Worm (Caenorhabditis elegans): ENCODE results near the gene erl-1.

erl-1 gene

DNA sequence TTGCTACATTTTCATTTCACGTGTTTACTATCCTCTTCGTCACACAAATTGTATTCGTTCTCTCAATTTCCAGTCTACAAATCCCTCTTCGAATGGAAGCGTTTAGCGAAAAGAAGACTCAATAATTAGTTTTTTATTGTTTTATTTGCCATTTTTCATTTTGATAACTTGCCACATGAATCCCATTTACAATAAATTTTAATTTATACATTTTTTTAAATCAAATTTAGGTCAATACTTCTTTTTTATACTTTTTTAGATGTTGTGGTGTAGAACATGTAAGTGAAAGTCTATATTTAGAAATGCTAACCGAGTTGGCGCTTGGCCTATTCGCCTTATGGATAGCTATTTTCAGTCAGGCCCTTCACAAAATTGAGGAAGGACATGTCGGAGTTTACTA lies at the start of gene erl-1:
erl-1 (plus strand) TSS at position 301 of the 400 bp plus-strand sequence.
- TF ChIP-seq isw-1 (GFP tag; IDR thresholded peaks at IDR 0.05) (no peak), hpl-2 (GFP tag; optimal IDR thresholded peaks at IDR 0.05) (no peak), elt-2 (tag; optimal IDR thresholded peaks at IDR 0.05) (no peak), xbp-1 (tag; optimal IDR thresholded peaks at IDR 0.05) (no peak), nhr-84 (tag; optimal IDR thresholded peaks at IDR 0.05) (no peak), dpl-1 (GFP tag; optimal IDR thresholded peaks at IDR 0.05) (no peak), unc-130 (tag; optimal IDR thresholded peaks at IDR 0.05) (no peak), ceh-82 (tag; optimal IDR thresholded peaks at IDR 0.05) (no peak), mef-2 (tag; optimal IDR thresholded peaks at IDR 0.05) (no peak)

DNA sequence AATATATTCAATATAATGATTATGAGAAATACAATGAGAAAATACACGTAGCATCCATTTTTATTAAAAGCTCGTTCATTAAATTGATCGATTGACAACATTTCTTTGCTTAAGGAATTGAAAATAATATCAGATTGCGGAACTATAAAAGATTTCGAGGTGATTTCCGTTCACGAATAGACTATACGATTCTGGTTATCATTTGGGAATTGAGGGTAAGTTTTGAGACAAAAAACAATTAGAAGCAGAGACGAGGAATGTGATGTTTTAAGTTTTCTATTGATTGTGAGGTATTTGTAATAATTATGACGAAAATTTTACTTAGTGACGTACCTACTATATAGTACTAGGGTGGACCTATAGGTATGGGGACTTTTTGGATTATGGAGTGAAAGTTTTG lies 48.9 kb upstream of the erl-1 start, which contains the start of gene sre-19:
sre-19 (minus strand) TSS at position 101 of the 400 bp plus-strand sequence.
- TF ChIP-seq efl-3 (GFP tag; optimal IDR thresholded peaks at IDR 0.05): no peak
- TF ChIP-seq swsn-7 (tag; optimal IDR thresholded peaks at IDR 0.05): no peak
- TF ChIP-seq efl-1 (optimal IDR thresholded peaks at IDR 0.05): no peak
- TF ChIP-seq efl-1 (GFP tag; optimal IDR thresholded peaks at IDR 0.05 in 1 of 2): no peak
- no peak for TF ChIP-seq dpl-1 (GFP tag; optimal IDR thresholded peaks at IDR 0.05)
- TF ChIP-seq C34B4.2 (tag; optimal IDR thresholded peaks at IDR 0.05): no peak
- TF ChIP-seq unc-98 (GFP tag; IDR thresholded peaks at IDR 0.05): no peak
- no peak for TF ChIP-seq fkh-10 (GFP tag; optimal IDR thresholded peaks at IDR 0.05)
- TF ChIP-seq lin-15B (tag; optimal IDR thresholded peaks at IDR 0.05): no peak
- no peak for TF ChIP-seq aha-1 (tag; optimal IDR thresholded peaks at IDR 0.05)
- no peak for TF ChIP-seq ama-1 (optimal IDR thresholded peaks at IDR 0.05)
- no peak for TF ChIP-seq pag-3 (tag; optimal IDR thresholded peaks at IDR 0.05; ENCODE audit: borderline replicate concordance, insufficient read depth)
- no peak for TF ChIP-seq zag-1 (tag; optimal IDR thresholded peaks at IDR 0.05)
- TF ChIP-seq grh-1 (GFP tag; IDR thresholded peaks at IDR 0.05): no peak
- TF ChIP-seq nhr-71 (tag; optimal IDR thresholded peaks at IDR 0.05): no peak

DNA sequence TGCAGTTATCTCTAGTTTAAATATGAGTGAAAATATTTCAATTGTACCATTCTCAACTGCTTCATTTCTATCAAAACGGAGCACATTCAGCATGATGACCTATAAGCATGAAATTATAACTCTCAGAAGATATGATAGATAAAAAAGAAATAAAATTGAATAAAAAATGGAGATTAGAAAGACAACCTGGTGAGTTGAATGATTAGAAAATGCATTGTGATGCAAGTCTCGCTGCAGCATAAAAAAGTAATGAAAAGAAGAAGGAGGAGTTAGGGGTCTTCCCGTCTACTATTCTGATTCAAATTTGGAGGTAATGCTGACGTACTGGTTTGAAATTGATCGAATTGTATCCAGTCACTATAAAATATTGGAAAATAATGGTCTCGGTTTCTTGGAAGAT lies 43.0 kb upstream of the erl-1 start, which contains the start of gene sre-15:
sre-15 (minus strand) TSS at position 101 of the 400 bp plus-strand sequence.
- no peak for TF ChIP-seq elt-3 (tag; optimal IDR thresholded peaks at IDR 0.05)
- no peak for TF ChIP-seq fos-1 (tag; optimal IDR thresholded peaks at IDR 0.05)
- peak; percentile 6 for TF ChIP-seq dsc-1 (tag; optimal IDR thresholded peaks at IDR 0.05)
- no peak for TF ChIP-seq vab-15 (tag; optimal IDR thresholded peaks at IDR 0.05)
- TF ChIP-seq zag-1 (tag; optimal IDR thresholded peaks at IDR 0.05): no peak
- TF ChIP-seq egl-13 (tag; optimal IDR thresholded peaks at IDR 0.05): no peak
- TF ChIP-seq efl-1 (optimal IDR thresholded peaks at IDR 0.05): no peak
- TF ChIP-seq efl-1 (GFP tag; optimal IDR thresholded peaks at IDR 0.05 in 1 of 2): peak in 1 of 2 experiments; percentile 58

DNA sequence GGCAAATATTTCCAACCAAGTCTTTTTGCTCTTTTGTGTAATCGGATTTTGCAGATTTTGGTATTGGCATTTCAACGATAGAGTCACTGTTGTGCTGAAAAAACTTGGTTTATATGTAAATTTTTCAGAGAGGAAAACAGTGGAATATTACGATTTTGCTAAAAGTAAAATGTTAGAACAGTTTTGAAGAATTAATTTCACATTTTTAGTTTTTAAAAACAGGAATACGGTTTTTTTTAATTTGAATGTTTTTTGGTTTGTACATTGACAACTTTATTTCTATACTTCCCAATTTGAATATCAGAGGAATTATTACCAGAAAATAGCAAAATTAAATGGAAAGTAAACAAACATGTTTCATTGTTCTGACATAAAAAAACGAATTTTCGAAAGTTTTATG lies 35.1 kb upstream of the erl-1 start, which contains the start of gene dnj-26:
dnj-26 (minus strand) TSS at position 101 of the 400 bp plus-strand sequence.
- TF ChIP-seq efl-1 (optimal IDR thresholded peaks at IDR 0.05) (no peak), efl-1 (GFP tag; optimal IDR thresholded peaks at IDR 0.05 in 1 of 2) (peak in 1 of 2 experiments; percentile 59), unc-86 (tag; optimal IDR thresholded peaks at IDR 0.05) (no peak)

DNA sequence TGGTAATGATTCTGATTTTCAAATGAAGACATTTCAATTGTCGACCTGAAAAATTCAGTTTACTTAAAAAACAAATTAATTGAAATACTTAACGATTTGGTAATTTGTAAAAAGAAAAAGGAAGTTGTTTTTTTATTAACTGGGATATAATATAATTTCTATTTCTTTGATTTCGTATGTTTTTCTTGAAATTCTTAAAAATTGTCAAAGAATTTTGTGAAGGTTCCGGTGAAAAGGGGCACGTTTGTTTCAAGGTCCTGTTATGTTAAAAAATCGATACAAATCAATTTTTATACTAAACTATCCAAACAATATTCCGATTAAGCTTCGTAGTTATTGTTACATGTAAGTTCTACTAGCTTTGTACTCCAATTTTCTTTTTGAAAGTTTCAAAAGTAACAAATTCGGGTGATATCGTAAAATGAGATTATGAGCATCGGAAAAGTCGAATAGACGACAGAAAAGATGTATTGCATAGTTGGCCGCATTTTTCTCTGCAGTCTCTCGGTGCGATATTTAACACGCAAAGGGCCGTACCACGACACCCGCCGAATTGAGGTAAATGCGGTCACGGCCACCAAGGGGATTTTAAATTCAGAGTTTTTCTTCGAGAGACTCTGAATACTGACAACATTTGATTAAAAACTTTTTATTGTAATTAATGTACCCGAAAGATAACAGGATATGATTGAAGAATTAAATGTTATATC lies 28.4 kb upstream of the erl-1 start, which contains the start of gene Y39C12A.9:
Y39C12A.9 (minus strand) TSS at position 51 of the 710 bp plus-strand sequence.
- TF ChIP-seq aly-2 (tag; optimal IDR thresholded peaks at IDR 0.05): no peak
- peak; percentile 53 for TF ChIP-seq rnt-1 (tag; optimal IDR thresholded peaks at IDR 0.05)
- TF ChIP-seq dpl-1 (GFP tag; optimal IDR thresholded peaks at IDR 0.05): peak in 1 of 3 experiments; percentile 20
- no peak for TF ChIP-seq lin-39 (tag; optimal IDR thresholded peaks at IDR 0.05)
- peak in 1 of 2 experiments; percentile 49 for TF ChIP-seq lsy-2 (tag; optimal IDR thresholded peaks at IDR 0.05)
- TF ChIP-seq unc-62 (GFP tag; optimal IDR thresholded peaks at IDR 0.05): no peak
- TF ChIP-seq C34B4.2 (tag; optimal IDR thresholded peaks at IDR 0.05): no peak
- TF ChIP-seq nhr-11 (tag; optimal IDR thresholded peaks at IDR 0.05): no peak
- no peak for TF ChIP-seq vab-15 (tag; optimal IDR thresholded peaks at IDR 0.05)
- peak in 1 of 3 experiments; percentile 4 for TF ChIP-seq ceh-82 (tag; optimal IDR thresholded peaks at IDR 0.05)
- peak in 1 of 2 experiments; percentile 44 for TF ChIP-seq efl-1 (optimal IDR thresholded peaks at IDR 0.05)
- TF ChIP-seq efl-1 (GFP tag; optimal IDR thresholded peaks at IDR 0.05 in 1 of 2): no peak
